Worm (Caenorhabditis elegans) whole organism, L1 larva: ENCODE results near the gene rom-4.

ENCODE experiments used
- C16A3.4 ChIP-seq: fragments of 150-350 bp; optimal IDR thresholded peaks from 2 replicates; lab custom pipeline; 2014; ENCODE audit warnings: missing biosample characterization, missing genetic modification characterization
- ztf-11 ChIP-seq, 2 experiments: sonication (generic microtip); optimal IDR thresholded peaks; 2 replicates each; lab custom pipeline; 2016 to 2017; ENCODE audit warnings: missing genetic modification characterization in 2 of 2, missing biosample characterization in 1 of 2, missing compliant biosample characterization in 1 of 2

DNA sequence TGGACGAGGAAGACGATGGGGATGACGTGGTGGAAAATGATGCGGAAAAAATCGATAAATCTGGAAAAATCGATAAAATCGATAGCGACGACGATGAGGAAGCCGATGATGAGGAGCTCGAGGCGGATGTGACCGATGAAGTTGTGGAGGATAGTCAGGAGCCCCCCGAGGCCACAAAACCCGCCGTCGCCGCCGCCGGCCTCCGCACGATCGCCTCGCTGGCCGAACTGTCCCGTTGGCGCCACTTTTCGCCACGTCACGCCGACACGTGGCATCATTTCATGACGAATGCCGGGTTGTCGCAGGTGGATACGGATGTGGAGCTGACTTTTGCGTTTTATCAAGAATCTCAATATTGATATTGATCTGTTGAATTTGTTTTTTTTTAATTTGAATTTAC, 33.2 kb upstream of the rom-4 start:
- TF ChIP-seq C16A3.4 (tag; lab: Kevin White, UChicago): no peak
- TF ChIP-seq ztf-11 (tag; optimal IDR thresholded peaks at IDR 0.05; lab: Kevin White, UChicago): no peak
